Fruit fly (Drosophila melanogaster) Kc167 (cell line): Measurements from ENCODE around the gene CG33061.

Experiments
- Myc ChIP-seq: fragments of >200 bp; optimal IDR thresholded peaks from 2 replicates; lab custom pipeline; 2017; ENCODE audit warnings: missing external identifiers
- Sin3A ChIP-seq: fragments of >200 bp; optimal IDR thresholded peaks from 2 replicates; lab custom pipeline; 2018; ENCODE audit warnings: missing external identifiers
- h ChIP-seq: fragments of >200 bp; optimal IDR thresholded peaks from 3 replicates; lab custom pipeline; 2018; ENCODE audit warnings: missing external identifiers
- insv ChIP-seq: fragments of >200 bp; optimal IDR thresholded peaks from 3 replicates; lab custom pipeline; 2018; ENCODE audit warnings: missing external identifiers
- psq ChIP-seq: fragments of >200 bp; optimal IDR thresholded peaks from 2 replicates; lab custom pipeline; 2017; ENCODE audit warnings: missing external identifiers
- ttk ChIP-seq: sonication (Bioruptor generic); optimal IDR thresholded peaks from 2 replicates; lab custom pipeline; 2017; ENCODE audit warnings: missing external identifiers

- no peak for TF ChIP-seq h (lab: Kevin White, UChicago)
- no peak for TF ChIP-seq insv
- no peak for TF ChIP-seq Myc (lab: Kevin White, UChicago)
- no peak for TF ChIP-seq psq (lab: Kevin White, UChicago)
- no peak for TF ChIP-seq ttk (lab: Kevin White, UChicago)
- no peak for TF ChIP-seq Sin3A (lab: Kevin White, UChicago)
Observed at dm6 chr3L:16369526-16369925, 39.9 kb downstream of the CG33061 start, which contains the start of gene CG18814.
